Fruit fly (Drosophila melanogaster) whole organism, embryonic: ENCODE results near the gene Ilp6.

Source experiments
- Aef1 ChIP-seq: fragments of 200-800 bp; sonication (Bioruptor generic); IDR thresholded peaks from 3 replicates; pipeline ENCODE4 v1.3.6; 2022; ENCODE audit warnings: missing biosample characterization, missing genetic modification characterization
- CG10209 ChIP-seq: fragments of 200-800 bp; sonication (Bioruptor generic); optimal IDR thresholded peaks from 3 replicates; lab custom pipeline; 2017; ENCODE audit warnings: missing biosample characterization, mild to moderate bottlenecking, missing genetic modification characterization, missing genetic modification reagents
- CG10654 ChIP-seq: fragments of 200-800 bp; sonication (Bioruptor generic); optimal IDR thresholded peaks from 2 replicates; lab custom pipeline; 2016; ENCODE audit warnings: missing biosample characterization, missing genetic modification characterization
- CG11456 ChIP-seq: fragments of 200-800 bp; sonication (Bioruptor generic); IDR thresholded peaks from 3 replicates; pipeline ENCODE4 v1.3.6; 2022; ENCODE audit warnings: missing biosample characterization, missing genetic modification characterization
- CG11696 ChIP-seq: fragments of 200-800 bp; sonication (Bioruptor generic); IDR thresholded peaks from 2 replicates; pipeline ENCODE4 v1.3.6; 2022; ENCODE audit warnings: missing biosample characterization, missing genetic modification characterization
- CG12104 ChIP-seq: fragments of 200-800 bp; sonication (Bioruptor generic); optimal IDR thresholded peaks from 3 replicates; lab custom pipeline; 2016; ENCODE audit warnings: missing biosample characterization, missing genetic modification characterization
- CG1233 ChIP-seq: fragments of 200-800 bp; sonication (Bioruptor generic); optimal IDR thresholded peaks from 4 replicates; lab custom pipeline; 2018; ENCODE audit warnings: missing biosample characterization, mild to moderate bottlenecking, missing genetic modification characterization
- CG12391 ChIP-seq: fragments of 200-800 bp; sonication (Bioruptor generic); optimal IDR thresholded peaks from 3 replicates; lab custom pipeline; 2018; ENCODE audit warnings: missing biosample characterization, mild to moderate bottlenecking, missing genetic modification characterization, moderate library complexity
- CG12744 ChIP-seq: fragments of 200-800 bp; sonication (Bioruptor generic); optimal IDR thresholded peaks from 2 replicates; lab custom pipeline; 2016; ENCODE audit warnings: missing biosample characterization, missing genetic modification characterization
- CG12942 ChIP-seq: fragments of 200-800 bp; sonication (Bioruptor generic); optimal IDR thresholded peaks from 3 replicates; lab custom pipeline; 2016; ENCODE audit warnings: missing biosample characterization, missing genetic modification characterization
- CG14441 ChIP-seq: fragments of 200-800 bp; sonication (Bioruptor generic); IDR thresholded peaks from 2 replicates; pipeline ENCODE4 v1.3.6; 2022; ENCODE audit warnings: missing biosample characterization, missing genetic modification characterization
- CG14710 ChIP-seq: fragments of 200-800 bp; sonication (Bioruptor generic); optimal IDR thresholded peaks from 3 replicates; lab custom pipeline; 2019; ENCODE audit warnings: missing biosample characterization, mild to moderate bottlenecking, missing genetic modification characterization, moderate library complexity
- CG14860 ChIP-seq: fragments of 200-800 bp; sonication (Bioruptor generic); IDR thresholded peaks from 3 replicates; pipeline ENCODE4 v1.3.6; 2022; ENCODE audit warnings: missing biosample characterization, missing genetic modification characterization; ENCODE audit not compliant: partially characterized antibody
- CG15269 ChIP-seq: fragments of 200-800 bp; sonication (Bioruptor generic); optimal IDR thresholded peaks from 2 replicates; lab custom pipeline; 2018; ENCODE audit warnings: missing biosample characterization, mild to moderate bottlenecking, missing genetic modification characterization, moderate library complexity
- CG1529 ChIP-seq: fragments of 200-800 bp; sonication (Bioruptor generic); optimal IDR thresholded peaks from 3 replicates; lab custom pipeline; 2018; ENCODE audit warnings: missing biosample characterization, missing genetic modification characterization
- CG17912 ChIP-seq: fragments of 200-800 bp; sonication (Bioruptor generic); optimal IDR thresholded peaks from 2 replicates; lab custom pipeline; 2018; ENCODE audit warnings: missing biosample characterization, mild to moderate bottlenecking, missing genetic modification characterization
- CG3065 ChIP-seq: fragments of 200-800 bp; sonication (Bioruptor generic); optimal IDR thresholded peaks from 2 replicates; lab custom pipeline; 2016; ENCODE audit warnings: missing biosample characterization, missing genetic modification characterization
- CG32767 ChIP-seq: fragments of 200-800 bp; sonication (Bioruptor generic); IDR thresholded peaks from 2 replicates; pipeline ENCODE4 v1.3.6; 2022; ENCODE audit warnings: missing biosample characterization, missing genetic modification characterization
- CG42726 ChIP-seq: fragments of 200-800 bp; sonication (Bioruptor generic); IDR thresholded peaks from 2 replicates; pipeline ENCODE4 v1.3.6; 2022; ENCODE audit warnings: missing biosample characterization, missing genetic modification characterization; ENCODE audit not compliant: partially characterized antibody
- CG4282 ChIP-seq: fragments of 200-800 bp; sonication (Bioruptor generic); optimal IDR thresholded peaks from 2 replicates; lab custom pipeline; 2016; ENCODE audit warnings: missing biosample characterization, missing genetic modification characterization
- CG4820 ChIP-seq: fragments of 200-800 bp; sonication (Bioruptor generic); optimal IDR thresholded peaks from 3 replicates; lab custom pipeline; 2016; ENCODE audit warnings: missing biosample characterization, missing genetic modification characterization
- CG7556 ChIP-seq: fragments of 200-800 bp; sonication (Bioruptor generic); optimal IDR thresholded peaks from 2 replicates; lab custom pipeline; 2017; ENCODE audit warnings: missing biosample characterization, mild to moderate bottlenecking, missing genetic modification characterization
- CG8359 ChIP-seq: fragments of 200-800 bp; sonication (Bioruptor generic); optimal IDR thresholded peaks from 2 replicates; lab custom pipeline; 2017; ENCODE audit warnings: missing biosample characterization, mild to moderate bottlenecking, missing genetic modification characterization, borderline replicate concordance
- Chrac-16 ChIP-seq: fragments of 200-800 bp; sonication (Bioruptor generic); optimal IDR thresholded peaks from 3 replicates; lab custom pipeline; 2016; ENCODE audit warnings: missing biosample characterization, missing genetic modification characterization
- Drgx ChIP-seq: fragments of 200-800 bp; sonication (Bioruptor generic); IDR thresholded peaks from 2 replicates; pipeline ENCODE4 v1.3.6; 2022; ENCODE audit warnings: missing biosample characterization, missing genetic modification characterization
- Fer2 ChIP-seq: fragments of 200-800 bp; sonication (Bioruptor generic); optimal IDR thresholded peaks from 2 replicates; lab custom pipeline; 2018; ENCODE audit warnings: missing biosample characterization, mild to moderate bottlenecking, missing genetic modification characterization, moderate library complexity
- GATAe ChIP-seq: fragments of 200-800 bp; sonication (Bioruptor generic); conservative IDR thresholded peaks from 2 replicates; pipeline ENCODE4 v1.3.6; 2022; ENCODE audit warnings: missing biosample characterization, missing genetic modification characterization
- H15 ChIP-seq: fragments of 200-800 bp; sonication (Bioruptor generic); IDR thresholded peaks from 3 replicates; pipeline ENCODE4 v1.3.6; 2022; ENCODE audit warnings: missing biosample characterization, missing genetic modification characterization
- Hr39 ChIP-seq: fragments of >200 bp; optimal IDR thresholded peaks from 2 replicates; lab custom pipeline; 2017
- Mes4 ChIP-seq: fragments of 200-800 bp; sonication (Bioruptor generic); optimal IDR thresholded peaks from 2 replicates; lab custom pipeline; 2016; ENCODE audit warnings: missing biosample characterization, missing genetic modification characterization
- NfI ChIP-seq: fragments of 200-800 bp; sonication (Bioruptor generic); optimal IDR thresholded peaks from 3 replicates; lab custom pipeline; 2018; ENCODE audit warnings: missing biosample characterization, mild to moderate bottlenecking, missing genetic modification characterization, moderate library complexity
- Ravus ChIP-seq: fragments of 200-800 bp; sonication (Bioruptor generic); IDR thresholded peaks from 2 replicates; pipeline ENCODE4 v1.3.6; 2022; ENCODE audit warnings: missing biosample characterization, missing genetic modification characterization
- Taf1 ChIP-seq: fragments of 200-800 bp; sonication (Bioruptor generic); IDR thresholded peaks from 2 replicates; pipeline ENCODE4 v1.3.6; 2022; ENCODE audit warnings: missing biosample characterization, missing genetic modification characterization
- abd-A ChIP-seq: fragments of 200-800 bp; sonication (Bioruptor generic); optimal IDR thresholded peaks from 3 replicates; lab custom pipeline; 2019; ENCODE audit warnings: missing biosample characterization, mild to moderate bottlenecking, missing genetic modification characterization, moderate library complexity
- cg ChIP-seq: fragments of 200-800 bp; sonication (Bioruptor generic); optimal IDR thresholded peaks from 3 replicates; lab custom pipeline; 2019; ENCODE audit warnings: missing biosample characterization, mild to moderate bottlenecking, missing genetic modification characterization, moderate library complexity
- chinmo ChIP-seq: fragments of 200-800 bp; sonication (Bioruptor generic); IDR thresholded peaks from 4 replicates; pipeline ENCODE4 v1.3.6; 2022; ENCODE audit warnings: missing biosample characterization, missing genetic modification characterization; ENCODE audit not compliant: partially characterized antibody
- crc ChIP-seq: fragments of 200-800 bp; sonication (Bioruptor generic); optimal IDR thresholded peaks from 2 replicates; lab custom pipeline; 2016; ENCODE audit warnings: missing biosample characterization, missing genetic modification characterization
- dm ChIP-seq: fragments of 200-800 bp; sonication (Bioruptor generic); optimal IDR thresholded peaks from 3 replicates; lab custom pipeline; 2016; ENCODE audit warnings: missing biosample characterization, missing genetic modification characterization
- her ChIP-seq: fragments of 200-800 bp; sonication (Bioruptor generic); optimal IDR thresholded peaks from 2 replicates; lab custom pipeline; 2016; ENCODE audit warnings: missing biosample characterization, missing genetic modification characterization
- lbe ChIP-seq: fragments of 200-800 bp; sonication (Bioruptor generic); optimal IDR thresholded peaks from 2 replicates; lab custom pipeline; 2016; ENCODE audit warnings: missing biosample characterization, mild to moderate bottlenecking, missing genetic modification characterization
- pzg ChIP-seq: fragments of 200-800 bp; sonication (Bioruptor generic); optimal IDR thresholded peaks from 3 replicates; lab custom pipeline; 2018; ENCODE audit warnings: missing biosample characterization, mild to moderate bottlenecking, missing genetic modification characterization, moderate library complexity
- rib ChIP-seq: fragments of 200-800 bp; sonication (Bioruptor generic); IDR thresholded peaks from 2 replicates; pipeline ENCODE4 v1.3.6; 2022; ENCODE audit warnings: missing biosample characterization, missing genetic modification characterization
- run ChIP-seq: fragments of 200-800 bp; sonication (Bioruptor generic); optimal IDR thresholded peaks from 3 replicates; lab custom pipeline; 2018; ENCODE audit warnings: missing biosample characterization, mild to moderate bottlenecking, missing genetic modification characterization
- sd ChIP-seq: fragments of 200-800 bp; sonication (Bioruptor generic); optimal IDR thresholded peaks from 3 replicates; lab custom pipeline; 2018; ENCODE audit warnings: missing biosample characterization, mild to moderate bottlenecking, missing genetic modification characterization, moderate library complexity
- seq ChIP-seq: fragments of 200-800 bp; sonication (Bioruptor generic); IDR thresholded peaks from 2 replicates; pipeline ENCODE4 v1.3.6; 2022; ENCODE audit warnings: missing biosample characterization, missing genetic modification characterization
- slou ChIP-seq: fragments of 200-800 bp; sonication (Bioruptor generic); optimal IDR thresholded peaks from 3 replicates; lab custom pipeline; 2016; ENCODE audit warnings: missing biosample characterization, missing genetic modification characterization
- sqz ChIP-seq: fragments of 200-800 bp; sonication (Bioruptor generic); optimal IDR thresholded peaks from 3 replicates; lab custom pipeline; 2018; ENCODE audit warnings: missing biosample characterization, mild to moderate bottlenecking, missing genetic modification characterization
- stc ChIP-seq: fragments of 200-800 bp; sonication (Bioruptor generic); IDR thresholded peaks from 2 replicates; pipeline ENCODE4 v1.3.6; 2022; ENCODE audit warnings: missing biosample characterization, missing genetic modification characterization
- unc-4 ChIP-seq: fragments of 200-800 bp; sonication (Bioruptor generic); IDR thresholded peaks from 2 replicates; pipeline ENCODE4 v1.3.6; 2022; ENCODE audit warnings: missing biosample characterization, missing genetic modification characterization; ENCODE audit not compliant: partially characterized antibody
- z ChIP-seq: fragments of 200-800 bp; sonication (Bioruptor generic); IDR thresholded peaks from 3 replicates; pipeline ENCODE4 v1.3.6; 2022; ENCODE audit warnings: missing biosample characterization, missing genetic modification characterization

The Ilp6 gene

DNA sequence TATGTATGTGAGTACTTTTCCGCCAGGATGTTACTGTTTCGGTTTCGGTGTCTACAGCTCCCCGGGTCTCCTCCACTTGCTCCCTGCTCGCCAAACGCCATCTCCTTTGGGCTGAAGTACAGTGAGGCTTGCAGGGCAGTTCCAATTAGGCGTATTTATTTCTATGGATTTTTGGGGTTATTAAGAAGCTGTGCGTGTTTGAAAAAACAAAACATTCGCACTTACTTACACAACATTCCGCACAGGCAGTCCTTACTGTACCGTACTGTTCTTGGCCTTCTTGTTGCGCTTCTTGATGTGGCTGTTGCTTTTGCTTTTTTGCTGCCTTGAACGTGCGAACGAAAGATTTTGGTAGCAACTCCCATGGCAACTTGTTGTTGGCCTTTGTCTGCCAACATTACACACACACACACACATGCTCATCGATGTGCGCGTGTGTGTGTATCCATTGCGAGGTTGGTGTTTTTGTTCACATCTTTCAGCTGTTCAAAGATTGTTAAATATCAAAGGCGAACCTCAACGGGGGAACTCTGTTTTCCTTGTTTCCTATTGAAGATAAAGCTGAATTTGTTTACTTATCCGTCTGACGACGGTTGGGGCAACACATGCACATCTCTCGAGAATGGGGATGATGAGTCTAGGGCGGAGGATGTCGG is 12.4 kb downstream of the Ilp6 start (continued):
- TF ChIP-seq CG17912 (GFP tag; lab: Kevin White, UChicago): no peak
- no peak for TF ChIP-seq CG12744 (GFP tag; lab: Kevin White, UChicago)
- peak; percentile 62 for TF ChIP-seq seq (GFP tag; lab: Robert Waterston, UW)
- TF ChIP-seq CG1529 (GFP tag; lab: Kevin White, UChicago): peak; percentile 2
- TF ChIP-seq sqz (GFP tag; lab: Kevin White, UChicago): no peak
- peak; percentile 57 for TF ChIP-seq CG7556
- no peak for TF ChIP-seq Fer2 (tag; lab: Kevin White, UChicago)
- peak; percentile 49 for TF ChIP-seq NfI (GFP tag; lab: Kevin White, UChicago)
- TF ChIP-seq unc-4: no peak
- no peak for TF ChIP-seq Hr39 (lab: Kevin White, UChicago)
- TF ChIP-seq z (GFP tag; lab: Robert Waterston, UW): no peak
- no peak for TF ChIP-seq CG12104 (GFP tag; lab: Kevin White, UChicago)
- TF ChIP-seq stc (GFP tag; lab: Robert Waterston, UW): 0 out of 2 replicates have a peak, but pooled peaks have one; percentile 36
- peak; percentile 8 for TF ChIP-seq CG10654 (GFP tag; lab: Kevin White, UChicago)
- TF ChIP-seq CG11696 (GFP tag; lab: Robert Waterston, UW): peak; percentile 45; the same call in 1 of the 2 replicates
- TF ChIP-seq CG11456 (GFP tag; lab: Robert Waterston, UW): peak; percentile 65; the same call in 1 of the 3 replicates
- no peak for TF ChIP-seq CG3065 (GFP tag; lab: Kevin White, UChicago)
- peak; percentile 68 for TF ChIP-seq CG14441 (GFP tag; lab: Robert Waterston, UW)
- TF ChIP-seq CG32767 (GFP tag; lab: Robert Waterston, UW): 0 out of 2 replicates have a peak, but pooled peaks have one; percentile 19
- no peak for TF ChIP-seq pzg (GFP tag; lab: Kevin White, UChicago)
- TF ChIP-seq CG10209 (GFP tag; lab: Kevin White, UChicago): peak; percentile 22
- no peak for TF ChIP-seq run (tag; lab: Kevin White, UChicago)
- peak; percentile 4 for TF ChIP-seq CG4820
- no peak for TF ChIP-seq slou
- TF ChIP-seq lbe (GFP tag; lab: Kevin White, UChicago): peak; percentile 86
- TF ChIP-seq Taf1 (GFP tag; lab: Robert Waterston, UW): no peak
- peak; percentile 60 for TF ChIP-seq CG15269 (tag; lab: Kevin White, UChicago)
- TF ChIP-seq GATAe (GFP tag; lab: Robert Waterston, UW): no peak
- TF ChIP-seq H15 (GFP tag; lab: Robert Waterston, UW): 0 out of 3 replicates have a peak, but pooled peaks have one; percentile 28
- no peak for TF ChIP-seq rib
- no peak for TF ChIP-seq CG1233 (GFP tag; lab: Kevin White, UChicago)
- no peak for TF ChIP-seq CG8359 (GFP tag; lab: Kevin White, UChicago)
- TF ChIP-seq sd (tag; lab: Kevin White, UChicago): no peak
- no peak for TF ChIP-seq CG14710 (tag; lab: Kevin White, UChicago)
- TF ChIP-seq CG14860: no peak
- peak; percentile 43 for TF ChIP-seq her
- no peak for TF ChIP-seq crc (GFP tag; lab: Kevin White, UChicago)
- peak; percentile 51 for TF ChIP-seq CG12391 (tag; lab: Kevin White, UChicago)
- TF ChIP-seq cg (GFP tag; lab: Kevin White, UChicago): peak; percentile 71
- TF ChIP-seq CG42726 (GFP tag; lab: Robert Waterston, UW): no peak
- no peak for TF ChIP-seq abd-A (tag; lab: Kevin White, UChicago)
- no peak for TF ChIP-seq dm
- TF ChIP-seq chinmo (GFP tag; lab: Robert Waterston, UW): no peak
- peak; percentile 33 for TF ChIP-seq CG12942 (GFP tag; lab: Kevin White, UChicago)
- peak; percentile 33 for TF ChIP-seq Mes4 (GFP tag; lab: Kevin White, UChicago)
- peak; percentile 49; the same call in 2 of the 3 replicates for TF ChIP-seq Aef1 (GFP tag; lab: Robert Waterston, UW)
- TF ChIP-seq Chrac-16 (GFP tag; lab: Kevin White, UChicago): peak; percentile 47
- TF ChIP-seq CG4282: peak; percentile 38
- TF ChIP-seq Drgx (GFP tag; lab: Robert Waterston, UW): peak; percentile 58; the same call in 1 of the 2 replicates
- TF ChIP-seq Ravus (GFP tag; lab: Robert Waterston, UW): no peak
